Fruit fly (Drosophila melanogaster) whole organism, adult: ENCODE measurements around the gene CG13127.

Experiments used
- CG11617 ChIP-seq: fragments of 200-800 bp; sonication (Bioruptor generic); optimal IDR thresholded peaks from 2 replicates; lab custom pipeline; 2017; ENCODE audit warnings: mild to moderate bottlenecking, missing biosample characterization, missing genetic modification reagents, missing genetic modification characterization
- CG12768 ChIP-seq: fragments of 200-800 bp; sonication (Bioruptor generic); optimal IDR thresholded peaks from 2 replicates; lab custom pipeline; 2017; ENCODE audit warnings: missing biosample characterization, missing genetic modification characterization, mild to moderate bottlenecking, moderate library complexity, missing genetic modification reagents
- CG14711 ChIP-seq: fragments of 200-800 bp; sonication (Bioruptor generic); optimal IDR thresholded peaks from 2 replicates; lab custom pipeline; 2018; ENCODE audit warnings: missing biosample characterization, mild to moderate bottlenecking, missing genetic modification characterization, moderate library complexity
- CG1620 ChIP-seq: fragments of 200-800 bp; sonication (Bioruptor generic); optimal IDR thresholded peaks from 2 replicates; lab custom pipeline; 2016; ENCODE audit warnings: missing biosample characterization, missing genetic modification characterization
- CG33017 ChIP-seq: fragments of 200-800 bp; sonication (Bioruptor generic); optimal IDR thresholded peaks from 2 replicates; lab custom pipeline; 2018; ENCODE audit warnings: missing biosample characterization, mild to moderate bottlenecking, missing genetic modification characterization, moderate library complexity
- CG5204 ChIP-seq: fragments of 200-800 bp; sonication (Bioruptor generic); optimal IDR thresholded peaks from 2 replicates; lab custom pipeline; 2016; ENCODE audit warnings: missing biosample characterization, missing genetic modification characterization
- CG7045 ChIP-seq: fragments of 200-800 bp; sonication (Bioruptor generic); optimal IDR thresholded peaks from 2 replicates; lab custom pipeline; 2017; ENCODE audit warnings: missing biosample characterization, mild to moderate bottlenecking, missing genetic modification characterization
- CG7101 ChIP-seq: fragments of 200-800 bp; sonication (Bioruptor generic); optimal IDR thresholded peaks from 2 replicates; lab custom pipeline; 2018; ENCODE audit warnings: missing biosample characterization, mild to moderate bottlenecking, missing genetic modification characterization, moderate library complexity
- Clk ChIP-seq: fragments of 200-800 bp; sonication (Bioruptor generic); optimal IDR thresholded peaks from 2 replicates; lab custom pipeline; 2017; ENCODE audit warnings: missing biosample characterization, missing genetic modification characterization
- Crg-1 ChIP-seq: fragments of 200-800 bp; sonication (Bioruptor generic); optimal IDR thresholded peaks from 2 replicates; lab custom pipeline; 2016; ENCODE audit warnings: missing biosample characterization, missing genetic modification characterization
- Hr96 ChIP-seq: fragments of 200-800 bp; sonication (Bioruptor generic); optimal IDR thresholded peaks from 2 replicates; lab custom pipeline; 2016; ENCODE audit warnings: missing biosample characterization, missing genetic modification characterization
- Mnt ChIP-seq: fragments of 200-800 bp; sonication (Bioruptor generic); optimal IDR thresholded peaks from 2 replicates; lab custom pipeline; 2016; ENCODE audit warnings: missing biosample characterization, mild to moderate bottlenecking, missing genetic modification characterization
- bab1 ChIP-seq: fragments of 200-800 bp; sonication (Bioruptor generic); optimal IDR thresholded peaks from 3 replicates; lab custom pipeline; 2019; ENCODE audit warnings: missing biosample characterization, mild to moderate bottlenecking, missing genetic modification characterization, moderate library complexity
- cic ChIP-seq: fragments of 200-800 bp; sonication (Bioruptor generic); optimal IDR thresholded peaks from 2 replicates; lab custom pipeline; 2017; ENCODE audit warnings: missing biosample characterization, mild to moderate bottlenecking, missing genetic modification characterization, moderate library complexity
- cnc ChIP-seq, 2 experiments: fragments of >200 bp; optimal IDR thresholded peaks; 2 replicates each; lab custom pipeline; 2017
- kay ChIP-seq: fragments of 200-800 bp; sonication (Bioruptor generic); peaks from one replicate; lab custom pipeline; 2016; ENCODE audit warnings: missing biosample characterization, missing genetic modification characterization, borderline replicate concordance
- ovo ChIP-seq: fragments of 200-800 bp; sonication (Bioruptor generic); optimal IDR thresholded peaks from 2 replicates; lab custom pipeline; 2016; ENCODE audit warnings: missing biosample characterization, missing genetic modification characterization
- pad ChIP-seq: fragments of 200-800 bp; sonication (Bioruptor generic); optimal IDR thresholded peaks from 3 replicates; lab custom pipeline; 2017; ENCODE audit warnings: missing biosample characterization, missing genetic modification characterization, mild to moderate bottlenecking, moderate library complexity, missing genetic modification reagents
- tj ChIP-seq: fragments of 200-800 bp; sonication (Bioruptor generic); optimal IDR thresholded peaks from 3 replicates; lab custom pipeline; 2017; ENCODE audit warnings: missing biosample characterization, mild to moderate bottlenecking, missing genetic modification characterization, moderate library complexity
- toe ChIP-seq: fragments of 200-800 bp; sonication (Bioruptor generic); optimal IDR thresholded peaks from 2 replicates; lab custom pipeline; 2016; ENCODE audit warnings: missing biosample characterization, missing genetic modification characterization

Gene CG13127

DNA sequence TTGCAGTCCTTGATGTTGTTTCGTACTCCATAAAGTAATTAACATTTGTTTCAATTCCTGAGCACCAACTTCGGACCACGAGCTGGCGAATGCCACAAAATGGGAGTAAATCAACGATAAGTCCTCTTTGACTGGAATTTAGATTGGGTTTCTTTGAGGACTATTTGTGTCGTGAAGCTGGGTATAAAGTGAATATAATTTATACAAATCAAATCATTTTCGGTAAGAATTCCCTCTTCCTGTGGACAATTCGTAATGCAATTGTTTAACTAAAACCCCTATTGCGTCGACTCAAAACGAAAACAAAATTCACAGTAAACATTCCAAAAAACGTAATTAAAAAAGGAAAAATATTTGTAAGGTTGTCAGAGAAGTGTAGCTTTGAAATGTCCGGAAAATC is at the start of gene CG13127:
Gene CG13127 (plus strand): TSS at position 301 of the 400 bp plus-strand sequence.
- TF ChIP-seq CG33017 (tag; lab: Kevin White, UChicago) (no peak), toe (GFP tag; lab: Kevin White, UChicago) (no peak), pad (GFP tag; lab: Kevin White, UChicago) (no peak), ovo (GFP tag; lab: Kevin White, UChicago) (no peak), Hr96 (GFP tag; lab: Kevin White, UChicago) (no peak), cic (GFP tag; lab: Kevin White, UChicago) (no peak), CG7045 (GFP tag; lab: Kevin White, UChicago) (no peak), kay (GFP tag; lab: Kevin White, UChicago) (no peak), cnc (optimal IDR thresholded peaks at IDR 0.05; lab: Kevin White, UChicago) (no peak), CG5204 (GFP tag; lab: Kevin White, UChicago) (no peak), Mnt (no peak), CG1620 (GFP tag; lab: Kevin White, UChicago) (no peak), CG11617 (GFP tag; lab: Kevin White, UChicago) (no peak), tj (no peak), CG12768 (no peak), CG7101 (no peak), bab1 (no peak), Clk (no peak), CG14711 (no peak)

DNA sequence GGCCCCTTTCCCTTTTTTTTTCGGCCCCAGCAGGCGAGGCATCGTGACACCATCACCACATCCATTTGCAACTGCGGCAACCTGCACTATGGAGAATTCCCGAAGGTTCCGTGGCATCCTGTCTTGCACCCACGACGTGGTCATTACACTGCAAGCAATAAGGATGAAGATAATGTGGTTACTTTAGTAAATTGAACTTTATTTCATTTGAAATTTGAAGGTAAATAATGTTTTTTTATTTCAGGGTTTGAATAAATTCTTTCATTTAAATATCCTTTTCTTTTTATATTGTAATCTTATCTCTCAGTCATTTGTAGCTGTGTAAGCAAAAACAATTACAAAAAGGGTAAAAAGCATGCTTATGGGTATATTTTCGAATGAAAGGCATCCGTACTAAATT is 44.7 kb upstream of the CG13127 start:
- TF ChIP-seq cic (GFP tag; lab: Kevin White, UChicago) (no peak), tj (no peak), CG5204 (GFP tag; lab: Kevin White, UChicago) (no peak), CG12768 (no peak), Clk (no peak), Mnt (no peak), CG33017 (tag; lab: Kevin White, UChicago) (no peak), pad (GFP tag; lab: Kevin White, UChicago) (no peak)

DNA sequence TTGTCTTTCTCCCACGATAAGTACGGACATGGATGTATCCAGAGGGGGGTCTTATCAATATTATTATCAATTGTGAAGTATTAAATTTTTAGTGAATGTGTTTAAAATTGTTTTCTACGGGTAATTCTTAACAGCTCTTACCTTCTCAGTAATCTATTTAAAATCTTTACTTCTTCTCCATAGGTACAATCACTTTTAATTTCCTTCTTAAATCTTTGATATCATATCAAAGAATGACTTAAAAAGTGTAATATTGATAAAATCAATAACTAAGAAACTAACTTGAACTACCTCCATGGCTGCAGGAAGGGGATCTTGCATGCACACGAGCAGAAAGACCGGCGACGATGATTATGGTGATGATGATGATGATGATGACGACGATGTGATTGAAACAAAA is 44.0 kb upstream of the CG13127 start:
- TF ChIP-seq cnc (optimal IDR thresholded peaks at IDR 0.05; lab: Kevin White, UChicago) (no peak), cic (GFP tag; lab: Kevin White, UChicago) (no peak), ovo (GFP tag; lab: Kevin White, UChicago) (no peak), Crg-1 (GFP tag; lab: Kevin White, UChicago) (no peak), CG14711 (no peak), CG11617 (GFP tag; lab: Kevin White, UChicago) (no peak), CG7101 (no peak), kay (GFP tag; lab: Kevin White, UChicago) (no peak), CG5204 (GFP tag; lab: Kevin White, UChicago) (no peak), CG1620 (GFP tag; lab: Kevin White, UChicago) (no peak), bab1 (no peak), pad (GFP tag; lab: Kevin White, UChicago) (no peak), CG7045 (GFP tag; lab: Kevin White, UChicago) (no peak), Clk (no peak), Mnt (no peak), tj (no peak), Hr96 (GFP tag; lab: Kevin White, UChicago) (no peak)

DNA sequence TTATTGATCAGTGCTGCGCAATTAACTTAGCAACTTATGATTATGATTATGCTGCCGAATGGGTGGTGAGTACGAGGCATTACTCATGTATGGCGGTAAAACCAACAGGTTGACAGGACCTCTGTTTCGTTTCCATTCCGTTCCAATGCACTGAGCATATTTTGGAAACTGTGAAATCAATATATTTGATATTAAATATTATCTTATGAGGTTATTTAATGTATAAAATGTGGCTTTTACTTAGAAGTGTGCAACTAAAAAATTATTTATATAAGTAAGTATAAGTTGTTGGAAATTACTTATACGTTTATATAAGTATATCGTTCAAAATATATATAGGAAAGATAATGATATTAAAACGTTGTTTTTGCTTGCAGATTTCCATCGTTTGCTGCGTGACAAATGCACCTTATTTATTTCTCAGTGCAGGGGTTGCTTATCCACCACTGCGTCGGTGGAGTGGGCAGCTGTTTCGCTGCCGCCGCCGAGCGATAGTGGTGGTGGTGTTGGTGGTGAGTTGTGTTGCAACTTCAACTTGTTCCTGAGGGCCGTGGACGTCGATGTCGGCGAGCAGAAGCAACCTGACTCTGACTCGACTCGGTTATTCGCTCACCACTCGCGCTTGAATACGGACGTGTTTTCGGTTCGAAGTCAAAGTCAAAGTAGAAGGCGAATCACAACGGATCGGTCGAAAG is 42.3 kb upstream of the CG13127 start, which contains the start of gene bib:
Gene bib (plus strand): TSS at position 568 of the 695 bp plus-strand sequence.
- TF ChIP-seq Hr96 (GFP tag; lab: Kevin White, UChicago), result no peak
- peak; percentile 39 for TF ChIP-seq CG12768

DNA sequence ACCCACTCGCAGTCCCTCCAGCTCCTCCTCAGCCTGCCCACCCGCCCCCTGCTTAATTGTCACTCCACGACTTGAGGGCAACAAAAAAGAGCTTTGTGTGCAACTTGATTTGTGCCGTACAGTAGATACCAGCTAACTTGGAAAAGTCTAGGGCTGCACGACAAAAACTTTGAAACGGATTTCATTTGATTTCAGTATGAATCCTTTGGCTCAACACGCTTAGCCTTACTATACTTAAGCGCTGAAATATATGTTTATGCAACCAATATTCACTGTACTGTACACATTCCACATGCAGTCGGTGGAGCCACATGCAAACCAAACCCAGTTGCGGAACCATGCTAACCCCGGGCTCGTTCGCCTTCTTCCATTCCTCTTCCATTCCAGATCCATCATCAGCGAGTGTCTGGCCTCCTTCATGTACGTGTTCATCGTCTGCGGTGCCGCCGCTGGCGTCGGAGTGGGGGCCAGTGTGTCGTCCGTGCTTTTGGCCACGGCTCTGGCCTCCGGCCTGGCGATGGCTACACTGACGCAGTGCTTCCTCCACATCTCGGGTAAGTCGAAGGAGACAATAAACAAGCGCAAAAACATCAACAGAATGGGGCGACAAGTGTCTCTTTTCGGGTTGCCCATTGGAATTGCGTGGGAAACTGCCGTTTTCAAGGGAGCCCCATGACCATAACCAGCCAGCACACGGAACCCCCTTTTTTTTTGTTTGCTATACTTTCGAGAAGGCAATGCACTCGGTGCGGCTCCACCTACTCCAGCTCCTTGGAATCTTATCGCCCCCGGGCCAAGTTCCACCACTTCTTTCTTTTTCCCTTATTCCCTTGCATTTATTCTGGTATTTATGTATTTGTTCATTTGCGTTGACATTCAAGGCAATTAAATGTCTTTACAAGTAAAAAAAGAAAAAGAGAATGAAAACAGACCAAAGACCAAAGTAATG is 39.8 kb upstream of the CG13127 start:
- TF ChIP-seq Hr96 (GFP tag; lab: Kevin White, UChicago) (no peak), bab1 (peak; percentile 71), tj (peak; percentile 34), pad (GFP tag; lab: Kevin White, UChicago) (peak; percentile 12)

DNA sequence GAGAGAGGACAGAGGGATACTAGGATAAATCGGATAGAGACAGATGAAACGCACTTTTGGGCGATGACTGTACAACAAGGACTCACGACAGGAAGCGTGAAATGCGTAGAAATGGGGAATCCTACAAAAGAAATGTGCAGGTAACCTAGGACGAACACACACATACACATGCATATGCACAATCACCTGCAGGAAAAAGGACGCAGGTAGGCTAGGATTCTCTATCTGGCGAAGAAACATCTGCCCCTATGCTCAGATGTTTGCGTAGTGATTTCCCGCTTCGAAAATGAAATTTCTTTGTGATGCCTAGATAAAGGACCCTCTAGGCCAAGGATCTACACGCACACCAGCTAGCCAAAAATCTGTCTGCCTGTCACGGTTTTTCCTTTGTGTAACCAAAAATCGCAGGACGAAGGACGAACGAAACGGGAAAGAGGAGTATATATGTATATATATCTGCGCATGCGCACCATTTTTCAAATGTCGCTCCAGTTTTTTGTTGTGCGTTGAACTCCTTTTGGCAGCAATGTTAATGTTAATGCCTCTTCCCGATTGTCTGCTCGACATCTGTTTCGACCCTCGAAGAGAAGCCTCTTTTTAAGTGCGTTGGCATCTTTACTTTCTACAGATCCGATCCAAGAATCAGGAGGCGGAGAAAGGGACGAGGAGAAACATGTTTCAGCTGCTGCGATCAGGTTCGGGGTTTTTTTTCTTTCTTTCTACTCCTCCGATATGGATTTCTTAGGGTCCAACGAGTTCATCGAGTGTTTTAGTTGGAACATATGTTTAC is 38.1 kb upstream of the CG13127 start:
- TF ChIP-seq Clk, result no peak
- no peak for TF ChIP-seq kay (GFP tag; lab: Kevin White, UChicago)
- no peak for TF ChIP-seq CG7101
- TF ChIP-seq CG7045 (GFP tag; lab: Kevin White, UChicago), result no peak
- TF ChIP-seq CG14711, result no peak
- TF ChIP-seq Mnt, result no peak
- TF ChIP-seq CG5204 (GFP tag; lab: Kevin White, UChicago), result no peak
- no peak for TF ChIP-seq CG33017 (tag; lab: Kevin White, UChicago)
- no peak for TF ChIP-seq pad (GFP tag; lab: Kevin White, UChicago)
- no peak for TF ChIP-seq CG1620 (GFP tag; lab: Kevin White, UChicago)
